Fruit fly (Drosophila melanogaster) whole organism, embryonic: ENCODE measurements around the gene CG14340.

Source experiments
- Ada2b ChIP-seq: fragments of 200-800 bp; sonication (Bioruptor generic); IDR thresholded peaks from 2 replicates; pipeline ENCODE4 v1.3.6; 2022; ENCODE audit warnings: missing biosample characterization, missing genetic modification characterization
- Bteb2 ChIP-seq: fragments of 200-800 bp; sonication (Bioruptor generic); optimal IDR thresholded peaks from 2 replicates; lab custom pipeline; 2016; ENCODE audit warnings: missing biosample characterization, missing genetic modification characterization
- CG10321 ChIP-seq: fragments of 200-800 bp; sonication (Bioruptor generic); IDR thresholded peaks from 2 replicates; pipeline ENCODE4 v1.3.6; 2022; ENCODE audit warnings: missing biosample characterization, missing genetic modification characterization
- CG10565 ChIP-seq: fragments of 200-800 bp; sonication (Bioruptor generic); optimal IDR thresholded peaks from 3 replicates; lab custom pipeline; 2016; ENCODE audit warnings: missing biosample characterization, mild to moderate bottlenecking, missing genetic modification characterization
- CG11560 ChIP-seq: fragments of 200-800 bp; sonication (Bioruptor generic); IDR thresholded peaks from 3 replicates; pipeline ENCODE4 v1.3.6; 2022; ENCODE audit warnings: missing biosample characterization, missing genetic modification characterization
- CG11696 ChIP-seq: fragments of 200-800 bp; sonication (Bioruptor generic); IDR thresholded peaks from 2 replicates; pipeline ENCODE4 v1.3.6; 2022; ENCODE audit warnings: missing biosample characterization, missing genetic modification characterization
- CG12071 ChIP-seq: fragments of 200-800 bp; sonication (Bioruptor generic); optimal IDR thresholded peaks from 3 replicates; lab custom pipeline; 2018; ENCODE audit warnings: missing biosample characterization, mild to moderate bottlenecking, missing genetic modification characterization
- CG15514 ChIP-seq: fragments of 200-800 bp; sonication (Bioruptor generic); optimal IDR thresholded peaks from 3 replicates; lab custom pipeline; 2017; ENCODE audit warnings: missing biosample characterization, missing genetic modification characterization, mild to moderate bottlenecking, moderate library complexity, missing genetic modification reagents
- CG16779 ChIP-seq: fragments of 200-800 bp; sonication (Bioruptor generic); IDR thresholded peaks from 2 replicates; pipeline ENCODE4 v1.3.6; 2022; ENCODE audit warnings: missing biosample characterization, missing genetic modification characterization
- CG2199 ChIP-seq: fragments of 200-800 bp; sonication (Bioruptor generic); IDR thresholded peaks from 3 replicates; pipeline ENCODE4 v1.3.6; 2022; ENCODE audit warnings: missing biosample characterization, missing genetic modification characterization
- CG31388 ChIP-seq: fragments of 200-800 bp; sonication (Bioruptor generic); optimal IDR thresholded peaks from 2 replicates; lab custom pipeline; 2016; ENCODE audit warnings: missing biosample characterization, missing genetic modification characterization
- CG32767 ChIP-seq: fragments of 200-800 bp; sonication (Bioruptor generic); IDR thresholded peaks from 2 replicates; pipeline ENCODE4 v1.3.6; 2022; ENCODE audit warnings: missing biosample characterization, missing genetic modification characterization
- CG5245 ChIP-seq: fragments of 200-800 bp; sonication (Bioruptor generic); optimal IDR thresholded peaks from 3 replicates; lab custom pipeline; 2016; ENCODE audit warnings: missing biosample characterization, missing genetic modification characterization
- CG5953 ChIP-seq: fragments of 200-800 bp; sonication (Bioruptor generic); IDR thresholded peaks from 2 replicates; pipeline ENCODE4 v1.3.6; 2022; ENCODE audit warnings: missing biosample characterization, missing genetic modification characterization
- CG7839 ChIP-seq: fragments of 200-800 bp; sonication (Bioruptor generic); optimal IDR thresholded peaks from 3 replicates; lab custom pipeline; 2018; ENCODE audit warnings: missing biosample characterization, mild to moderate bottlenecking, missing genetic modification characterization, moderate library complexity
- CG9727 ChIP-seq: fragments of 200-800 bp; sonication (Bioruptor generic); optimal IDR thresholded peaks from 3 replicates; lab custom pipeline; 2017; ENCODE audit warnings: missing biosample characterization, mild to moderate bottlenecking, missing genetic modification characterization
- Elba2 ChIP-seq: fragments of 200-800 bp; sonication (Bioruptor generic); optimal IDR thresholded peaks from 3 replicates; lab custom pipeline; 2016; ENCODE audit warnings: missing biosample characterization, missing genetic modification characterization
- HLHmδ ChIP-seq: fragments of 200-800 bp; sonication (Bioruptor generic); optimal IDR thresholded peaks from 2 replicates; lab custom pipeline; 2018; ENCODE audit warnings: missing biosample characterization, mild to moderate bottlenecking, missing genetic modification characterization, moderate library complexity
- HmgD ChIP-seq: fragments of 200-800 bp; sonication (Bioruptor generic); optimal IDR thresholded peaks from 3 replicates; lab custom pipeline; 2016; ENCODE audit warnings: missing biosample characterization, missing genetic modification characterization
- Hr78 ChIP-seq, 2 experiments: fragments of 200-800 bp in 1 of 2; fragments of >200 bp in 1 of 2; sonication (Bioruptor generic) in 1 of 2; optimal IDR thresholded peaks; 2 replicates each; lab custom pipeline; 2017 to 2019; ENCODE audit warnings: missing biosample characterization in 2 of 2, missing genetic modification characterization in 2 of 2, mild to moderate bottlenecking in 1 of 2, moderate library complexity in 1 of 2
- Med ChIP-seq: fragments of 200-800 bp; sonication (Bioruptor generic); peaks from one replicate; lab custom pipeline; 2016; ENCODE audit warnings: missing biosample characterization, missing genetic modification characterization, mild to moderate bottlenecking, inconsistent platforms, moderate library complexity
- Neu2 ChIP-seq: fragments of 200-800 bp; sonication (Bioruptor generic); optimal IDR thresholded peaks from 3 replicates; lab custom pipeline; 2016; ENCODE audit warnings: missing biosample characterization, missing genetic modification characterization, borderline replicate concordance
- Oli ChIP-seq: fragments of 200-800 bp; sonication (Bioruptor generic); optimal IDR thresholded peaks from 2 replicates; lab custom pipeline; 2018; ENCODE audit warnings: missing biosample characterization, mild to moderate bottlenecking, missing genetic modification characterization, moderate library complexity
- Scr ChIP-seq: fragments of 200-800 bp; sonication (Bioruptor generic); IDR thresholded peaks from 2 replicates; pipeline ENCODE4 v1.3.6; 2022; ENCODE audit warnings: missing biosample characterization, missing genetic modification characterization; ENCODE audit not compliant: partially characterized antibody
- Sry-β ChIP-seq: fragments of 200-800 bp; sonication (Bioruptor generic); optimal IDR thresholded peaks from 2 replicates; lab custom pipeline; 2018; ENCODE audit warnings: missing biosample characterization, mild to moderate bottlenecking, missing genetic modification characterization, moderate library complexity
- TFAM ChIP-seq: fragments of 200-800 bp; sonication (Bioruptor generic); optimal IDR thresholded peaks from 2 replicates; lab custom pipeline; 2017; ENCODE audit warnings: missing biosample characterization, missing genetic modification characterization, inconsistent platforms
- Xbp1 ChIP-seq: fragments of 200-800 bp; sonication (Bioruptor generic); optimal IDR thresholded peaks from 3 replicates; lab custom pipeline; 2016; ENCODE audit warnings: missing biosample characterization, mild to moderate bottlenecking, missing genetic modification characterization
- ara ChIP-seq: fragments of 200-800 bp; sonication (Bioruptor generic); IDR thresholded peaks from 2 replicates; pipeline ENCODE4 v1.3.6; 2022; ENCODE audit warnings: missing biosample characterization, missing genetic modification characterization
- cg ChIP-seq: fragments of 200-800 bp; sonication (Bioruptor generic); optimal IDR thresholded peaks from 3 replicates; lab custom pipeline; 2019; ENCODE audit warnings: missing biosample characterization, mild to moderate bottlenecking, missing genetic modification characterization, moderate library complexity
- dan ChIP-seq: fragments of 200-800 bp; sonication (Bioruptor generic); IDR thresholded peaks from 2 replicates; pipeline ENCODE4 v1.3.6; 2022; ENCODE audit warnings: missing biosample characterization, missing genetic modification characterization
- dmrt99B ChIP-seq: fragments of 200-800 bp; sonication (Bioruptor generic); optimal IDR thresholded peaks from 2 replicates; lab custom pipeline; 2018; ENCODE audit warnings: missing biosample characterization, mild to moderate bottlenecking, missing genetic modification characterization, moderate library complexity
- fru ChIP-seq: fragments of >200 bp; optimal IDR thresholded peaks from 2 replicates; lab custom pipeline; 2017
- gem ChIP-seq: fragments of 200-800 bp; sonication (Bioruptor generic); optimal IDR thresholded peaks from 2 replicates; lab custom pipeline; 2019; ENCODE audit warnings: missing biosample characterization, mild to moderate bottlenecking, missing genetic modification characterization, moderate library complexity
- gsb ChIP-seq: fragments of 200-800 bp; sonication (Bioruptor generic); IDR thresholded peaks from 2 replicates; pipeline ENCODE4 v1.3.6; 2022; ENCODE audit warnings: missing biosample characterization, missing genetic modification characterization
- hkb ChIP-seq, 2 experiments: fragments of 200-800 bp in 1 of 2; fragments of >200 bp in 1 of 2; sonication (Bioruptor generic) in 1 of 2; IDR thresholded peaks in 1 of 2; optimal IDR thresholded peaks in 1 of 2; 2 replicates each; pipeline versions ENCODE4 v1.3.6 to Lab custom; 2017 to 2022; ENCODE audit warnings: missing biosample characterization in 1 of 2, missing genetic modification characterization in 1 of 2
- kni ChIP-seq: fragments of 200-800 bp; sonication (Bioruptor generic); optimal IDR thresholded peaks from 3 replicates; lab custom pipeline; 2017; ENCODE audit warnings: mild to moderate bottlenecking, missing biosample characterization, missing genetic modification reagents, missing genetic modification characterization
- knrl ChIP-seq: fragments of 200-800 bp; sonication (Bioruptor generic); IDR thresholded peaks from 3 replicates; pipeline ENCODE4 v1.3.6; 2022; ENCODE audit warnings: missing biosample characterization, missing genetic modification characterization; ENCODE audit not compliant: partially characterized antibody
- lola ChIP-seq, 3 experiments: fragments of >200 bp in 2 of 3; fragments of 200-800 bp in 1 of 3; sonication (Bioruptor generic) in 1 of 3; optimal IDR thresholded peaks; 2 replicates each; lab custom pipeline; 2017 to 2019; ENCODE audit warnings: missing biosample characterization in 3 of 3, missing genetic modification characterization in 3 of 3, mild to moderate bottlenecking in 1 of 3, moderate library complexity in 1 of 3
- mam ChIP-seq: fragments of 200-800 bp; sonication (Bioruptor generic); optimal IDR thresholded peaks from 3 replicates; lab custom pipeline; 2016; ENCODE audit warnings: missing biosample characterization, missing genetic modification characterization
- nom ChIP-seq: fragments of 200-800 bp; sonication (Bioruptor generic); optimal IDR thresholded peaks from 2 replicates; lab custom pipeline; 2017; ENCODE audit warnings: missing biosample characterization, missing genetic modification characterization, mild to moderate bottlenecking, moderate library complexity, missing genetic modification reagents
- pita ChIP-seq: fragments of 200-800 bp; sonication (Bioruptor generic); optimal IDR thresholded peaks from 2 replicates; lab custom pipeline; 2017; ENCODE audit warnings: missing biosample characterization, mild to moderate bottlenecking, missing genetic modification characterization
- sd ChIP-seq: fragments of 200-800 bp; sonication (Bioruptor generic); optimal IDR thresholded peaks from 3 replicates; lab custom pipeline; 2018; ENCODE audit warnings: missing biosample characterization, mild to moderate bottlenecking, missing genetic modification characterization, moderate library complexity
- sens ChIP-seq: fragments of 200-800 bp; sonication (Bioruptor generic); peaks from one replicate; lab custom pipeline; 2016; ENCODE audit warnings: missing biosample characterization, missing genetic modification characterization
- sens-2 ChIP-seq: fragments of 200-800 bp; sonication (Bioruptor generic); IDR thresholded peaks from 2 replicates; pipeline ENCODE4 v1.3.6; 2022; ENCODE audit warnings: missing biosample characterization, missing genetic modification characterization
- shn ChIP-seq: fragments of 200-800 bp; sonication (Bioruptor generic); optimal IDR thresholded peaks from 3 replicates; lab custom pipeline; 2016; ENCODE audit warnings: missing biosample characterization, missing genetic modification characterization
- tio ChIP-seq: fragments of 200-800 bp; sonication (Bioruptor generic); optimal IDR thresholded peaks from 2 replicates; lab custom pipeline; 2017; ENCODE audit warnings: missing biosample characterization, missing genetic modification characterization, inconsistent platforms
- twi ChIP-seq: fragments of 200-800 bp; optimal IDR thresholded peaks from 2 replicates; lab custom pipeline; 2019; ENCODE audit warnings: missing biosample characterization, mild to moderate bottlenecking, missing genetic modification characterization, moderate library complexity
- unc-4 ChIP-seq: fragments of 200-800 bp; sonication (Bioruptor generic); IDR thresholded peaks from 2 replicates; pipeline ENCODE4 v1.3.6; 2022; ENCODE audit warnings: missing biosample characterization, missing genetic modification characterization; ENCODE audit not compliant: partially characterized antibody

The CG14340 gene

DNA sequence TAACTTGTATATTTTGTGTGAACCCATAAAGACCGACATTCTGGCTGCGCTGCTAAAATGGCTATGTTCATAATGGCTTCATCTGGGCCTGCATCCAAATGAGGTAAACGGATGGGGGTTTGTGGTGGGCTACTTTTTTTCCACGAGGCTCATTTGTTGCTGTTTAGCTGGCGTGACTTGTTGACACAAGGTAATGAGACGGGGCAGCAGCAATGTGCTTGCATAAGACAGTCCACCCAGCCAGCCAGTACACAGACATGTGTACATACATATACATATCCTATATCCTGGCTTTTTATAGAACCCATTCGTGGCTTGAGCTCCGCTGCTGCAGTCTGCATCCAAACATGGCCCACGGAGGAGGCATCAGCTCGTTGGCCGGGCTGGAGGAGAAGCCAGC lies at the start of gene CG14340:
Gene CG14340, plus strand, starts transcription at position 301 of the 400 bp plus-strand sequence.
- TF ChIP-seq CG7839 (tag; lab: Kevin White, UChicago) (no peak), sd (tag; lab: Kevin White, UChicago) (no peak), CG12071 (no peak), pita (GFP tag; lab: Kevin White, UChicago) (no peak), CG11560 (no peak), dmrt99B (tag; lab: Kevin White, UChicago) (no peak), CG5245 (GFP tag; lab: Kevin White, UChicago) (no peak), mam (no peak), lola (GFP tag; optimal IDR thresholded peaks at IDR 0.05; lab: Kevin White, UChicago) (no peak), CG5953 (GFP tag; lab: Robert Waterston, UW) (no peak), HmgD (GFP tag; lab: Kevin White, UChicago) (no peak), Scr (GFP tag; lab: Robert Waterston, UW) (no peak), hkb (optimal IDR thresholded peaks at IDR 0.05; lab: Kevin White, UChicago) (no peak), hkb (GFP tag; IDR thresholded peaks at IDR 0.05; lab: Robert Waterston, UW) (no peak), Bteb2 (GFP tag; lab: Kevin White, UChicago) (no peak), CG10321 (GFP tag; lab: Robert Waterston, UW) (no peak)

DNA sequence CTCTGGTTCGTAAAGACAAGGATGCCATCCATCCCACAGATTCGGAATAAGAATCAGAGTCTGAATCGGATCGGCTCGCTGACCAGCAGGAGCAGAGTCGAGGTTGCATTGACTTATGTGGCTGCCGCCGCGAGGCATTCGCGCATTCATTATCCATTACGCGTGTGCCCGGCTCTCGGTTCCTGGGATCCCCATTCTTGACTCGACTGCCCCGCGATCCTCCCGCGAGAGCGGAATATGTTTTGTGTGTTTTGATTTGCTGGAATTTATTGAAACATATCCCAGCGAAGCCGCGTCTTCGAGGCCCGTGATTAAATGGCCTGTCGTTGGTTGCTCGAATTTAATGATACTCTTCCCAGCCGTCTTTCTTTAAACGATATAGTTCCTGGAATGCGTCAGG lies 49.0 kb upstream of the CG14340 start:
- TF ChIP-seq CG10565 (GFP tag; lab: Kevin White, UChicago) (no peak), CG31388 (GFP tag; lab: Kevin White, UChicago) (no peak), ara (0 out of 2 replicates have a peak, but pooled peaks have one; percentile 6), gem (no peak), nom (no peak)

DNA sequence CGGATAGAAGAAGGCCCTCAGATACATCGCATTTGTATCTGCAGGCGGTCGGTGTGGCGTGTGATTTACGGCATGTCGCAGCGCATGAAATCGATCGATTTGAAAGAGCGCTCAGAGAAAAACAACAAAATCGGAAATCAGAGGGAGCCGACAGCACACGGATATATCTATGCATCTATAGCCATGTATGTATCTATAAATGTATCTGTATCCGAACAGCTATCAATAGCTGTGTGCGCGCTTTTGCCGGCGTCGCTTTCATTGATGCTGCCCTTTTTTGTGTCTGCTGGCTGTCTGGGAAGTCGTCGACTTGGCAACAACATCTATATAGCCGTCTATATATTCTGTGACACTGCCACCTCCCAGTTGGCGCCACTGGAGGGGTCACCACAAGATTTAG lies 48.2 kb upstream of the CG14340 start:
- TF ChIP-seq CG15514 (GFP tag; lab: Kevin White, UChicago) (no peak), unc-4 (no peak), knrl (GFP tag; lab: Robert Waterston, UW) (no peak), fru (lab: Kevin White, UChicago) (no peak), CG9727 (no peak), Oli (tag; lab: Kevin White, UChicago) (no peak), CG11696 (GFP tag; lab: Robert Waterston, UW) (no peak), CG16779 (GFP tag; lab: Robert Waterston, UW) (no peak), sens-2 (no peak), Xbp1 (GFP tag; lab: Kevin White, UChicago) (no peak), HLHmδ (no peak), Bteb2 (GFP tag; lab: Kevin White, UChicago) (no peak), tio (no peak), sens (GFP tag; lab: Kevin White, UChicago) (peak; percentile 59), Elba2 (GFP tag; lab: Kevin White, UChicago) (no peak), Med (GFP tag; lab: Kevin White, UChicago) (peak; percentile 71), dan (GFP tag; lab: Robert Waterston, UW) (no peak), Neu2 (GFP tag; lab: Kevin White, UChicago) (no peak), cg (GFP tag; lab: Kevin White, UChicago) (peak; percentile 49), Sry-β (no peak), twi (tag; lab: Kevin White, UChicago) (no peak), Ada2b (GFP tag; lab: Robert Waterston, UW) (no peak), kni (GFP tag; lab: Kevin White, UChicago) (peak; percentile 23), Hr78 (GFP tag; optimal IDR thresholded peaks at IDR 0.05; lab: Kevin White, UChicago) (peak in 1 of 2 experiments; percentile 52), CG32767 (GFP tag; lab: Robert Waterston, UW) (peak; percentile 26; the same call in 1 of the 2 replicates), gsb (GFP tag; lab: Robert Waterston, UW) (no peak), shn (GFP tag; lab: Kevin White, UChicago) (no peak), TFAM (GFP tag; lab: Kevin White, UChicago) (no peak), CG2199 (GFP tag; lab: Robert Waterston, UW) (peak; percentile 74; the same call in 2 of the 3 replicates)
